Fruit fly (Drosophila melanogaster): Measurements from ENCODE around the gene stx.

stx gene

DNA sequence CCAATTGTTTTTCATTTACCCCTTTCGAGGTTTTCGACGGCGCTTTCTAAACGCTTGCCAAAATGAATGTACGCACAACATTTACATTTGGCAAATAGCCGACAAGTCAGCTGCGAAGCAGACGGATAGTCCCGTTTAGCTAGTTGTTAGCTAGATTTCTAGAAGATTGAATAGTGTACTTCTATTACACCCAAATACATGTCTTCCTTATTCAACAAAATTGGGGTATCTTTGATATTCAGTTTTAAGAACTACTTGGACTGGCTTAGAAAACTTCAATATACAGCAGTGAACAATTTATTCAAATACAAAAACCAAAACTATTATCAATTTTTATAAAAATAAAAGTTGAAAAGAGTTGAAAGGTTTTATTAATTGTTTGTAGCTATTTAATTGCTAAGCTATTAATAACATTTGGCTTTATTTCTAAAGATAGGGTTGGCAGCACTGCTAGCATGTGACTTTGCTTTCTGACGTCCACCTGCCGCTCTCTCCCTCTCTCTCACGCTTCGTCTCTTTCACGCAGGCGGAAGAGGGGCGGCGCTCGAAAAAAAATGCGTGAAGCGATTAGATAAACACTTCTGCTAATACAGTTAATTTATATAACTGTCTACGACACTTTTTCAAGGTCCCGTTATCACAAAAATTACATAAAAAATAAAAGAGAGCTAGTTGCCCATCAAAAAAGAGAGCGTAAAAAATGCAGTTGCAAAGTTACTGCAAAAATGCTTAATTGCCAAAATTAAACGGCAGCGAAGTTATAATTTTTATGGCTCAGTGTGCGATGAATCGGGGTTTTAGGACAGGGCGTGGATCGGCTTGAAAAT lies 40.3 kb upstream of the stx start (continued):
- TF ChIP-seq CG9437 (GFP tag; optimal IDR thresholded peaks at IDR 0.05) (peak; percentile 43), lola (GFP tag; optimal IDR thresholded peaks at IDR 0.05) (peak in 1 of 3 experiments; percentile 18), CG7987 (GFP tag; optimal IDR thresholded peaks at IDR 0.05) (no peak), grau (tag; optimal IDR thresholded peaks at IDR 0.05) (peak; percentile 44), CG31441 (GFP tag; IDR thresholded peaks at IDR 0.05) (peak; percentile 24; the same call in 1 of the 2 replicates), inv (GFP tag; IDR thresholded peaks at IDR 0.05; ENCODE audit: partially characterized antibody) (no peak), CG13775 (GFP tag; optimal IDR thresholded peaks at IDR 0.05) (peak; percentile 11), wdn (GFP tag; IDR thresholded peaks at IDR 0.05) (no peak), CG6689 (GFP tag; IDR thresholded peaks at IDR 0.05) (no peak), Rx (GFP tag; IDR thresholded peaks at IDR 0.05) (no peak), CG9609 (GFP tag; optimal IDR thresholded peaks at IDR 0.05) (no peak), Dp (GFP tag; optimal IDR thresholded peaks at IDR 0.05) (no peak), CG8388 (GFP tag; optimal IDR thresholded peaks at IDR 0.05) (peak; percentile 62), az2 (GFP tag; optimal IDR thresholded peaks at IDR 0.05) (peak; percentile 0), Ets65A (GFP tag) (peak; percentile 11), CG15479 (GFP tag; optimal IDR thresholded peaks at IDR 0.05) (peak; percentile 72), trem (tag; optimal IDR thresholded peaks at IDR 0.05) (peak; percentile 91), CG18011 (GFP tag; optimal IDR thresholded peaks at IDR 0.05) (no peak), al (GFP tag; IDR thresholded peaks at IDR 0.05) (0 out of 2 replicates have a peak, but pooled peaks have one; percentile 14), Eip74EF (GFP tag; optimal IDR thresholded peaks at IDR 0.05) (peak in 1 of 2 experiments; percentile 41), B-H2 (GFP tag; optimal IDR thresholded peaks at IDR 0.05) (no peak), CG4328 (GFP tag; optimal IDR thresholded peaks at IDR 0.05) (peak; percentile 16), Aef1 (GFP tag; IDR thresholded peaks at IDR 0.05) (no peak), hbn (GFP tag; IDR thresholded peaks at IDR 0.05; ENCODE audit: partially characterized antibody) (no peak), crol (GFP tag; IDR thresholded peaks at IDR 0.05) (peak; percentile 61), lilli (GFP tag; optimal IDR thresholded peaks at IDR 0.05) (peak; percentile 16), Lhr (GFP tag; optimal IDR thresholded peaks at IDR 0.05) (no peak), CG2116 (GFP tag; optimal IDR thresholded peaks at IDR 0.05) (no peak), fu2 (GFP tag; optimal IDR thresholded peaks at IDR 0.05) (no peak), CG30403 (GFP tag; optimal IDR thresholded peaks at IDR 0.05) (peak; percentile 49), crp (GFP tag; optimal IDR thresholded peaks at IDR 0.05) (peak in 1 of 2 experiments; percentile 28), CoRest (tag; optimal IDR thresholded peaks at IDR 0.05) (peak; percentile 50), Nf-YB (GFP tag; optimal IDR thresholded peaks at IDR 0.05) (no peak), eve (GFP tag; optimal IDR thresholded peaks at IDR 0.05) (peak in 1 of 2 experiments; percentile 39), D19B (GFP tag; optimal IDR thresholded peaks at IDR 0.05) (peak; percentile 9), CG15269 (tag; optimal IDR thresholded peaks at IDR 0.05) (peak; percentile 27), bcd (GFP tag; optimal IDR thresholded peaks at IDR 0.05) (peak; percentile 5), twi (tag; optimal IDR thresholded peaks at IDR 0.05) (peak; percentile 12), pan (optimal IDR thresholded peaks at IDR 0.05) (no peak), pan (GFP tag; optimal IDR thresholded peaks at IDR 0.05 in 1 of 2, IDR thresholded peaks at IDR 0.05 in 1 of 2) (no peak), MTF-1 (GFP tag; optimal IDR thresholded peaks at IDR 0.05; ENCODE audit: borderline replicate concordance) (no peak), amos (GFP tag; IDR thresholded peaks at IDR 0.05; ENCODE audit: partially characterized antibody) (no peak), CG2120 (GFP tag; optimal IDR thresholded peaks at IDR 0.05) (peak; percentile 16), CG11504 (tag; optimal IDR thresholded peaks at IDR 0.05) (peak; percentile 23), Bgb (GFP tag; IDR thresholded peaks at IDR 0.05; ENCODE audit: partially characterized antibody) (no peak), CG32532 (GFP tag; IDR thresholded peaks at IDR 0.05) (0 out of 2 replicates have a peak, but pooled peaks have one; percentile 22), Atf3 (GFP tag; optimal IDR thresholded peaks at IDR 0.05) (no peak), ci (GFP tag; IDR thresholded peaks at IDR 0.05) (no peak; the same call in 2 of the 3 replicates)

Data from whole organism, embryonic.